Worm (Caenorhabditis elegans) whole organism, mixed stage, embryonic: ENCODE data around the gene fbxc-51.

ENCODE experiments used
- M03D4.4 ChIP-seq: sonication (generic microtip); optimal IDR thresholded peaks from 2 replicates; lab custom pipeline; 2017; ENCODE audit warnings: mild to moderate bottlenecking, missing genetic modification characterization, missing compliant biosample characterization
- blmp-1 ChIP-seq: fragments of 150-350 bp; optimal IDR thresholded peaks from 2 replicates; lab custom pipeline; 2014; ENCODE audit warnings: missing biosample characterization, missing genetic modification characterization
- ces-1 ChIP-seq: fragments of 150-350 bp; optimal IDR thresholded peaks from 2 replicates; lab custom pipeline; 2014; ENCODE audit warnings: missing biosample characterization, missing genetic modification reagents, missing genetic modification characterization
- elt-1 ChIP-seq: sonication (generic microtip); optimal IDR thresholded peaks from 2 replicates; lab custom pipeline; 2017; ENCODE audit warnings: missing genetic modification characterization, mild to moderate bottlenecking, missing compliant biosample characterization, antibody characterized with exemption, moderate library complexity, borderline replicate concordance; ENCODE audit not compliant: insufficient read depth
- ham-2 ChIP-seq: fragments of 200-800 bp; sonication (Bioruptor generic); optimal IDR thresholded peaks from 2 replicates; lab custom pipeline; 2018; ENCODE audit warnings: mild to moderate bottlenecking, missing genetic modification characterization, missing compliant biosample characterization
- lin-13 ChIP-seq: fragments of 150-350 bp; optimal IDR thresholded peaks from 2 replicates; lab custom pipeline; 2014; ENCODE audit warnings: missing biosample characterization, missing genetic modification characterization
- mls-2 ChIP-seq: sonication (generic microtip); optimal IDR thresholded peaks from 2 replicates; lab custom pipeline; 2016; ENCODE audit warnings: mild to moderate bottlenecking, missing genetic modification characterization, moderate library complexity, missing compliant biosample characterization
- nhr-12 ChIP-seq: fragments of 150-350 bp; optimal IDR thresholded peaks from 2 replicates; lab custom pipeline; 2014; ENCODE audit warnings: missing biosample characterization, missing genetic modification characterization
- nhr-2 ChIP-seq: fragments of 150-350 bp; optimal IDR thresholded peaks from 2 replicates; lab custom pipeline; 2014; ENCODE audit warnings: missing biosample characterization, missing genetic modification characterization
- nhr-28 ChIP-seq: fragments of 150-350 bp; optimal IDR thresholded peaks from 2 replicates; lab custom pipeline; 2014; ENCODE audit warnings: missing biosample characterization, missing genetic modification characterization
- nhr-76 ChIP-seq: sonication (generic microtip); optimal IDR thresholded peaks from 2 replicates; lab custom pipeline; 2017; ENCODE audit warnings: missing biosample characterization, missing genetic modification characterization
- sem-2 ChIP-seq: fragments of 200-800 bp; sonication (Bioruptor generic); optimal IDR thresholded peaks from 2 replicates; lab custom pipeline; 2018; ENCODE audit warnings: mild to moderate bottlenecking, missing genetic modification characterization, missing compliant biosample characterization
- snpc-4 ChIP-seq: fragments of 150-350 bp; optimal IDR thresholded peaks from 2 replicates; lab custom pipeline; 2014; ENCODE audit warnings: missing biosample characterization, missing genetic modification characterization
- unc-62 ChIP-seq: fragments of 150-350 bp; optimal IDR thresholded peaks from 2 replicates; lab custom pipeline; 2014; ENCODE audit warnings: missing biosample characterization, missing genetic modification reagents, missing genetic modification characterization

DNA sequence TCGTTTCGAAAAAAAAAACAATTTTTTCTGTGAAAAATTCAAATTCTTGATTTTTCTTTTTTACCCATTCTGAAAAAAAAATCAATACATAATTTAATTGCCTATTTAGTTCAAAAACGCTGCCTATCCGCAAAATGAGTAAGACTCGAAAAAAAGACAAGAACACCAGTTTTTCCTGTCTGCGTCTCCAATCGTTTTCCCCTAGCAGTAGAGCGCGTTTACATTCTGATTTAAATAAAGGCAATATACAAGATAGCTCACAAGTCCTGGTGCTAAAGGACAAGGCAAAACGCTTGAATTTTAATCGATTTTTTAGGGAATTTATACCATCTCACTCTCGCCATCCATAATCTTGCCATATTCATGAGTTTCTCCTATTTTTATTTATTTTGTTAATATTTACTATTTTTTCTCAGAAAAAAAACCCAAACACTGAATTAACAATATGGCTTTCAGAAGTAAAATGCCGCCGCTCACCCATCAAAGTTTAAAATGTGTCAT, 44.7 kb downstream of the fbxc-51 start, which contains the start of gene fbxc-33:
- TF ChIP-seq sem-2 (GFP tag; lab: Kevin White, UChicago): no peak
- TF ChIP-seq nhr-28 (tag; lab: Kevin White, UChicago): no peak
- TF ChIP-seq nhr-12 (tag; lab: Kevin White, UChicago): no peak
- TF ChIP-seq elt-1 (tag; lab: Kevin White, UChicago): no peak
- no peak for TF ChIP-seq unc-62
- no peak for TF ChIP-seq mls-2
- no peak for TF ChIP-seq blmp-1 (tag; lab: Kevin White, UChicago)
- no peak for TF ChIP-seq nhr-76 (tag; lab: Kevin White, UChicago)
- TF ChIP-seq lin-13 (tag; lab: Kevin White, UChicago): no peak
- TF ChIP-seq nhr-2 (tag; lab: Kevin White, UChicago): no peak
- TF ChIP-seq ces-1: no peak
- no peak for TF ChIP-seq snpc-4 (tag; lab: Kevin White, UChicago)
- TF ChIP-seq ham-2: no peak
- no peak for TF ChIP-seq M03D4.4 (tag; lab: Kevin White, UChicago)
